Fruit fly (Drosophila melanogaster): ENCODE data around the gene Rbsn-5.

Gene Rbsn-5

DNA sequence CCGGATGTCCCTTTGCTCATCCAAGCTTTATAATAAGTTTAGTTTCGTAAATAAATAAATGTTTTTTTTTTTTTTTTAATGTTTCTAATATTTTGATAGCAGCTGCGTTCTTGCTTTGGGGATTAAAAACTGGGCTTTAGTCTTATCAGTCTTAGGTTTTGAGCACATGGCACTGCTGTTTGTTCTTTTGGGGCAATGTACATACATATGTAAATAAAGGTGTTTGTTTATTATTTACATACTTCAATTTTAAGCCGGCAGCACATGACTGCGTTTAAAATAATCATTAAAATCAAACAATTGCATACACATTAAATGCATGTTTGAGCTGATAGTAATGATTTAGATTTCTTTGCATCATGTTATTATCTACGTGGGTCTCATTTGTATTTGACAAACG lies 4.6 kb downstream of the Rbsn-5 start (continued):
- TF ChIP-seq Sry-δ (GFP tag; optimal IDR thresholded peaks at IDR 0.05), result peak; percentile 31
- peak; percentile 8 for TF ChIP-seq CG30020 (tag; optimal IDR thresholded peaks at IDR 0.05)
- no peak for TF ChIP-seq MBD-R2 (GFP tag; IDR thresholded peaks at IDR 0.05)
- TF ChIP-seq Fer2 (tag; optimal IDR thresholded peaks at IDR 0.05), result peak; percentile 54
- peak; percentile 64 for TF ChIP-seq CG10565 (GFP tag; optimal IDR thresholded peaks at IDR 0.05)
- TF ChIP-seq ranshi (GFP tag; IDR thresholded peaks at IDR 0.05), result peak; percentile 57; the same call in 1 of the 2 replicates
- 0 out of 3 replicates have a peak, but pooled peaks have one; percentile 31 for TF ChIP-seq CG3726 (GFP tag; IDR thresholded peaks at IDR 0.05)
- peak; percentile 32 for TF ChIP-seq Hr3 (GFP tag; optimal IDR thresholded peaks at IDR 0.05)
- peak; percentile 34 for TF ChIP-seq CG9876 (GFP tag; optimal IDR thresholded peaks at IDR 0.05)
- no peak for TF ChIP-seq CG13894 (tag; optimal IDR thresholded peaks at IDR 0.05)
- no peak for TF ChIP-seq nerfin-2 (GFP tag; IDR thresholded peaks at IDR 0.05; ENCODE audit: partially characterized antibody)
- peak; percentile 41; the same call in 1 of the 2 replicates for TF ChIP-seq seq (GFP tag; IDR thresholded peaks at IDR 0.05)
- TF ChIP-seq CG11093 (GFP tag; IDR thresholded peaks at IDR 0.05), result no peak; the same call in 2 of the 3 replicates
- no peak for TF ChIP-seq cg (GFP tag; optimal IDR thresholded peaks at IDR 0.05)
- TF ChIP-seq chm (GFP tag; IDR thresholded peaks at IDR 0.05), result peak; percentile 92; the same call in 1 of the 2 replicates
- TF ChIP-seq br (optimal IDR thresholded peaks at IDR 0.05), result no peak
- TF ChIP-seq CG32532 (GFP tag; IDR thresholded peaks at IDR 0.05), result no peak
- TF ChIP-seq Asciz (GFP tag; optimal IDR thresholded peaks at IDR 0.05), result peak; percentile 97
- TF ChIP-seq Myb (GFP tag; optimal IDR thresholded peaks at IDR 0.05), result no peak
- TF ChIP-seq fu2 (GFP tag; optimal IDR thresholded peaks at IDR 0.05), result no peak
- peak; percentile 75 for TF ChIP-seq bcd (GFP tag; optimal IDR thresholded peaks at IDR 0.05)
- TF ChIP-seq CG5953 (GFP tag; IDR thresholded peaks at IDR 0.05), result peak; percentile 71; the same call in 1 of the 2 replicates
- TF ChIP-seq CG30403 (GFP tag; optimal IDR thresholded peaks at IDR 0.05), result peak; percentile 11
- peak; percentile 61 for TF ChIP-seq eyg (GFP tag; optimal IDR thresholded peaks at IDR 0.05)
- TF ChIP-seq Dll (GFP tag; IDR thresholded peaks at IDR 0.05; ENCODE audit: partially characterized antibody), result no peak
- peak; percentile 40 for TF ChIP-seq CG16815 (GFP tag; optimal IDR thresholded peaks at IDR 0.05)
- peak; percentile 78 for TF ChIP-seq Fer3 (tag; optimal IDR thresholded peaks at IDR 0.05)
- peak; percentile 76 for TF ChIP-seq CG1602 (GFP tag; optimal IDR thresholded peaks at IDR 0.05)
- TF ChIP-seq Tbp (GFP tag; optimal IDR thresholded peaks at IDR 0.05), result no peak
- TF ChIP-seq kay (GFP tag; optimal IDR thresholded peaks at IDR 0.05), result peak; percentile 79
- TF ChIP-seq ara (GFP tag; IDR thresholded peaks at IDR 0.05), result peak; percentile 84
- peak; percentile 82 for TF ChIP-seq vvl (GFP tag; IDR thresholded peaks at IDR 0.05)
- TF ChIP-seq MESR4 (GFP tag; optimal IDR thresholded peaks at IDR 0.05), result peak; percentile 1
- TF ChIP-seq Dek (tag; optimal IDR thresholded peaks at IDR 0.05), result peak; percentile 48
- peak; percentile 9 for TF ChIP-seq CG10147 (GFP tag; optimal IDR thresholded peaks at IDR 0.05)
- TF ChIP-seq CG6854 (GFP tag; optimal IDR thresholded peaks at IDR 0.05), result peak; percentile 58
- peak; percentile 81 for TF ChIP-seq CG18262 (tag; optimal IDR thresholded peaks at IDR 0.05)
- peak; percentile 87 for TF ChIP-seq CG13123 (GFP tag; optimal IDR thresholded peaks at IDR 0.05)
- no peak for TF ChIP-seq rib (GFP tag; IDR thresholded peaks at IDR 0.05)
- peak; percentile 66 for TF ChIP-seq scrt (GFP tag; optimal IDR thresholded peaks at IDR 0.05)
- TF ChIP-seq klu (GFP tag; IDR thresholded peaks at IDR 0.05), result no peak
- 0 out of 2 replicates have a peak, but pooled peaks have one; percentile 11 for TF ChIP-seq gt (GFP tag; IDR thresholded peaks at IDR 0.05)
- no peak for TF ChIP-seq HmgD (GFP tag; optimal IDR thresholded peaks at IDR 0.05)
- no peak for TF ChIP-seq Oaz (GFP tag; IDR thresholded peaks at IDR 0.05)
- TF ChIP-seq gce (GFP tag; IDR thresholded peaks at IDR 0.05), result peak; percentile 76; the same call in 2 of the 3 replicates
- TF ChIP-seq crol (GFP tag; IDR thresholded peaks at IDR 0.05), result no peak
- no peak for TF ChIP-seq D19B (GFP tag; optimal IDR thresholded peaks at IDR 0.05)
- no peak for TF ChIP-seq ato (GFP tag; IDR thresholded peaks at IDR 0.05; ENCODE audit: partially characterized antibody)
- peak; percentile 50; the same call in 1 of the 2 replicates for TF ChIP-seq HLH3B (GFP tag; IDR thresholded peaks at IDR 0.05)
- TF ChIP-seq CG6175 (GFP tag; IDR thresholded peaks at IDR 0.05), result no peak
- no peak for TF ChIP-seq Ptx1 (GFP tag; IDR thresholded peaks at IDR 0.05)
- peak; percentile 39 for TF ChIP-seq mirr (GFP tag; optimal IDR thresholded peaks at IDR 0.05)

Data from whole organism, embryonic.